Worm (Caenorhabditis elegans): ENCODE data around the gene Y75B8A.18.

ce11 chrIII:12227935-12228334 lies 1.9 kb upstream of the Y75B8A.18 start:
- no peak for TF ChIP-seq R02D3.7 (tag; optimal IDR thresholded peaks at IDR 0.05)
- no peak for TF ChIP-seq lin-39 (tag; optimal IDR thresholded peaks at IDR 0.05)
- no peak for TF ChIP-seq elt-1 (tag; optimal IDR thresholded peaks at IDR 0.05)
- no peak for TF ChIP-seq sma-3 (GFP tag; optimal IDR thresholded peaks at IDR 0.05)
